Worm (Caenorhabditis elegans): ENCODE measurements around the gene srx-113.

- TF ChIP-seq tra-4 (tag; optimal IDR thresholded peaks at IDR 0.05): no peak
- TF ChIP-seq aly-1 (tag; optimal IDR thresholded peaks at IDR 0.05): no peak
- no peak for TF ChIP-seq hmg-4 (GFP tag; optimal IDR thresholded peaks at IDR 0.05)
- no peak for TF ChIP-seq ama-1 (optimal IDR thresholded peaks at IDR 0.05)
- no peak for TF ChIP-seq ceh-36 (tag; optimal IDR thresholded peaks at IDR 0.05)
Observed at ce11 chrV:12644500-12644899, 12.6 kb upstream of the srx-113 start, which contains the start of gene F56H9.8.
